Fruit fly (Drosophila melanogaster): Measurements from ENCODE around the gene loco.

loco gene

DNA sequence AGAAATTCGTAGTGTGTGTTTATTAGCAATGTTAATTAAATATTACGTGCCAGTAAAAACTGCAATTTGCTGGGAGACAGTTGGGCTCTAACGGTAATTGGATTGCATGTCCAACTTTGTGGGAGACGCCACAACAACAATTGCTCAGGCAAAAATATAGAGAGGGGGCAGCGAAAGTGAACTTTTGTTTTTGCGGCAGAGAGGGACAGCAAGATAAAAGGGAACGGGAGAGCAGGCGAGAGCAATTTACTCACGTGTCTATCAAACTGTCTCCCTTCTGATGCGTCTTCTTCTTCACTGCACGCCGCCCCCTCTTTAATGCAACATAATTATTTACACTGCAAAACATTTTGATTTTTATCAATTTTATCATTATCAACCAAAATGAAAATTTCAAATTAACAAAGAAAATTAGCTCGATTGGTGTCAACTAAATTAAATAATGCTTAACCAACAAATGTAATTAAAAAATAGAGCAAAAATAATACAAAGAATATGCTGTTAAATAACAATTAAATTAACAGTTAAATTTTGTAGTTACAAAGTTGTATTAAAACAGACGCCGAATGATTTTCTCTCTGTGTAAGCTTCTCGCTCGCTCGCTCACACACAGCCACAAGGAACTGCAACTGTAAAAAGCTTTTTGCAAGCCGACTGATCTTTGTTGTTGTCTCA, 28.2 kb upstream of the loco start (continued):
- TF ChIP-seq klu (GFP tag; IDR thresholded peaks at IDR 0.05) (peak; percentile 38; the same call in 1 of the 2 replicates), yki (optimal IDR thresholded peaks at IDR 0.05) (no peak), CG16813 (GFP tag; IDR thresholded peaks at IDR 0.05; ENCODE audit: partially characterized antibody) (no peak), Hmr (GFP tag; optimal IDR thresholded peaks at IDR 0.05) (peak; percentile 11), CG15601 (tag; optimal IDR thresholded peaks at IDR 0.05) (peak; percentile 76), Hey (tag; optimal IDR thresholded peaks at IDR 0.05) (no peak), crc (GFP tag; optimal IDR thresholded peaks at IDR 0.05) (peak; percentile 40), Dek (tag; optimal IDR thresholded peaks at IDR 0.05) (peak; percentile 39), CG8281 (tag; optimal IDR thresholded peaks at IDR 0.05) (peak; percentile 75), grn (GFP tag; optimal IDR thresholded peaks at IDR 0.05) (peak; percentile 5), danr (GFP tag; IDR thresholded peaks at IDR 0.05) (0 out of 2 replicates have a peak, but pooled peaks have one; percentile 9), CG12299 (tag; optimal IDR thresholded peaks at IDR 0.05) (no peak), H2.0 (GFP tag; IDR thresholded peaks at IDR 0.05) (peak; percentile 55), pros (GFP tag; optimal IDR thresholded peaks at IDR 0.05) (peak; percentile 30), CG11504 (tag; optimal IDR thresholded peaks at IDR 0.05) (peak; percentile 95), CG8290 (GFP tag; optimal IDR thresholded peaks at IDR 0.05) (peak; percentile 78), CG8290 (tag; optimal IDR thresholded peaks at IDR 0.05) (no peak), CG10979 (tag; optimal IDR thresholded peaks at IDR 0.05) (peak; percentile 97), CG2116 (GFP tag; optimal IDR thresholded peaks at IDR 0.05) (peak; percentile 45), B-H2 (GFP tag; optimal IDR thresholded peaks at IDR 0.05) (no peak), exex (tag; optimal IDR thresholded peaks at IDR 0.05) (peak; percentile 25), ssp (GFP tag; IDR thresholded peaks at IDR 0.05) (peak; percentile 44; the same call in 1 of the 2 replicates), CG32767 (GFP tag; IDR thresholded peaks at IDR 0.05) (peak; percentile 80), phol (tag; optimal IDR thresholded peaks at IDR 0.05) (peak; percentile 97), CG2712 (tag; optimal IDR thresholded peaks at IDR 0.05) (peak; percentile 93), CrebB (tag; optimal IDR thresholded peaks at IDR 0.05) (no peak), CG6813 (GFP tag; optimal IDR thresholded peaks at IDR 0.05) (peak; percentile 66), CG10959 (GFP tag; IDR thresholded peaks at IDR 0.05) (peak; percentile 64), CG2889 (GFP tag; IDR thresholded peaks at IDR 0.05) (peak; percentile 40; the same call in 1 of the 3 replicates), Scr (GFP tag; IDR thresholded peaks at IDR 0.05; ENCODE audit: partially characterized antibody) (no peak), CG6791 (GFP tag; IDR thresholded peaks at IDR 0.05; ENCODE audit: partially characterized antibody) (no peak), lmd (GFP tag; IDR thresholded peaks at IDR 0.05) (peak; percentile 79), kni (GFP tag; optimal IDR thresholded peaks at IDR 0.05) (peak; percentile 12), Mes4 (GFP tag; optimal IDR thresholded peaks at IDR 0.05) (peak; percentile 75), CG18764 (GFP tag; optimal IDR thresholded peaks at IDR 0.05) (peak; percentile 72), fu2 (GFP tag; optimal IDR thresholded peaks at IDR 0.05) (no peak), CG11247 (GFP tag; IDR thresholded peaks at IDR 0.05) (0 out of 2 replicates have a peak, but pooled peaks have one; percentile 30), HmgD (GFP tag; optimal IDR thresholded peaks at IDR 0.05) (no peak), CG2120 (GFP tag; optimal IDR thresholded peaks at IDR 0.05) (peak; percentile 36), Hsf (GFP tag; optimal IDR thresholded peaks at IDR 0.05) (peak; percentile 72), Max (GFP tag; optimal IDR thresholded peaks at IDR 0.05) (peak; percentile 39), CG10565 (GFP tag; optimal IDR thresholded peaks at IDR 0.05) (peak; percentile 13), CG11398 (GFP tag; optimal IDR thresholded peaks at IDR 0.05) (peak; percentile 66), emc (GFP tag; optimal IDR thresholded peaks at IDR 0.05) (no peak), CG14441 (GFP tag; IDR thresholded peaks at IDR 0.05) (peak; percentile 71), cwo (GFP tag; optimal IDR thresholded peaks at IDR 0.05) (peak; percentile 73), Doc3 (GFP tag; IDR thresholded peaks at IDR 0.05; ENCODE audit: partially characterized antibody) (no peak), Hr78 (GFP tag; optimal IDR thresholded peaks at IDR 0.05) (peak in 1 of 2 experiments; percentile 73), Opbp (GFP tag; IDR thresholded peaks at IDR 0.05; ENCODE audit: partially characterized antibody) (no peak)
